Fruit fly (Drosophila melanogaster): ENCODE results near the gene nAChRbeta1.

nAChRbeta1 gene

DNA sequence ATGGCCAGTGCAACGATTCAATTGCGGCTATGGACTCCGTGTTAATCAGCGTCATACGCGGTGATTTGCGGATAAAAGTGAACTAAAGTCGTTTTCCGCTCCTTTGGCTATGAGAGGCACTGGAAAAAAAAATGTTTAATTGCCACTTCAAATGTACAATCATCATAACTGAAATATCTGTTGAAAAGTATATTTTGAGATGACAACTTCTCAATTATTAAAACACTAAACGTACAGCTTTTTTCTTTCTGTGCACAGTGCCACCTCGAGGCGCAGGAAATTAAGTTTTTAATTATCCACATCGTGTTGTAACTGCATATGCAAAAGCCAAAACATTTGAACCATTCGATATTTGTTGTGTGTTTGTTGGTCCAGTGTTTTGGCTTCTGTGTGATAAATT, 36.3 kb upstream of the nAChRbeta1 start (continued):
- TF ChIP-seq CG11762 (GFP tag; optimal IDR thresholded peaks at IDR 0.05; ENCODE audit: insufficient read depth) (peak; percentile 1), CG34406 (GFP tag; optimal IDR thresholded peaks at IDR 0.05) (no peak), Gug (GFP tag; IDR thresholded peaks at IDR 0.05) (peak; percentile 65; the same call in 1 of the 2 replicates), Sox102F (GFP tag; optimal IDR thresholded peaks at IDR 0.05) (no peak), cyc (GFP tag; optimal IDR thresholded peaks at IDR 0.05) (no peak), Eip75B (GFP tag; optimal IDR thresholded peaks at IDR 0.05) (no peak), pdm3 (GFP tag; optimal IDR thresholded peaks at IDR 0.05) (peak; percentile 48), Ets21C (GFP tag; optimal IDR thresholded peaks at IDR 0.05) (no peak), Blimp-1 (GFP tag; optimal IDR thresholded peaks at IDR 0.05) (no peak), ss (GFP tag; optimal IDR thresholded peaks at IDR 0.05) (no peak), CG31627 (GFP tag; optimal IDR thresholded peaks at IDR 0.05) (no peak), Eip78C (GFP tag) (peak; percentile 68), Sox14 (GFP tag; optimal IDR thresholded peaks at IDR 0.05) (no peak), Met (GFP tag; optimal IDR thresholded peaks at IDR 0.05) (no peak), CG9139 (GFP tag; optimal IDR thresholded peaks at IDR 0.05) (no peak), CG32006 (GFP tag; optimal IDR thresholded peaks at IDR 0.05) (peak; percentile 60), CG3032 (tag; optimal IDR thresholded peaks at IDR 0.05) (no peak), achi (GFP tag; optimal IDR thresholded peaks at IDR 0.05) (peak; percentile 23), CG8119 (GFP tag; IDR thresholded peaks at IDR 0.05) (peak; percentile 68), topi (GFP tag; optimal IDR thresholded peaks at IDR 0.05) (no peak), fd59A (GFP tag; optimal IDR thresholded peaks at IDR 0.05) (no peak), net (GFP tag; optimal IDR thresholded peaks at IDR 0.05) (peak; percentile 18), CG7368 (GFP tag; optimal IDR thresholded peaks at IDR 0.05) (no peak), CG6854 (GFP tag; optimal IDR thresholded peaks at IDR 0.05) (no peak), Sox15 (GFP tag; optimal IDR thresholded peaks at IDR 0.05) (no peak), CG3919 (GFP tag; optimal IDR thresholded peaks at IDR 0.05) (peak; percentile 34), lz (GFP tag; optimal IDR thresholded peaks at IDR 0.05) (no peak), CG10669 (GFP tag; optimal IDR thresholded peaks at IDR 0.05) (no peak), Hr38 (GFP tag; optimal IDR thresholded peaks at IDR 0.05) (no peak)

DNA sequence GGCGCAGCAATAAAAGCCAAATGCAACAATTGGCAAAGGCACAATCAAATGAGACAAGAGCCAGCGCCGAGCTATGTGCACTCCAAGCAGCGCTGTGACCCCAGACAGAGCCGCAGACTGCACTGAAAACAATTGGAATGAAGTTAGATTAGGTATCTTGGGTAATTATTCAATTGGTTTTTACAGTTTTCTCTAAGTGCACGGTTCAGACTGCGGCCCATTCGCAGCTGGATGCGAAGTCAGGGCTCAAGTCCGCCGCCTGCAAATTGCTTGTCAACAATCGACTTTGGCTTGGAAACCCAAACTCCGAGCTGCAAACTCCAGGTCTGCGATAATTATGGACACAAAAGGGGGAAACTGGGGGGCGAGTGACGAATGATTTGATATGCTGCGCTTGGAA, 35.5 kb upstream of the nAChRbeta1 start:
- TF ChIP-seq Sox14 (GFP tag; optimal IDR thresholded peaks at IDR 0.05) (peak; percentile 8), fkh (GFP tag; optimal IDR thresholded peaks at IDR 0.05) (no peak), CG3919 (GFP tag; optimal IDR thresholded peaks at IDR 0.05) (peak; percentile 37), CG6276 (GFP tag; optimal IDR thresholded peaks at IDR 0.05) (peak; percentile 20), OdsH (GFP tag; optimal IDR thresholded peaks at IDR 0.05) (peak; percentile 19), CG6163 (GFP tag; IDR thresholded peaks at IDR 0.05) (peak; percentile 45; the same call in 1 of the 3 replicates), acj6 (GFP tag; optimal IDR thresholded peaks at IDR 0.05) (no peak), CG32006 (GFP tag; optimal IDR thresholded peaks at IDR 0.05) (peak; percentile 29), eg (GFP tag; IDR thresholded peaks at IDR 0.05) (peak; percentile 39; the same call in 2 of the 3 replicates), achi (GFP tag; optimal IDR thresholded peaks at IDR 0.05) (peak; percentile 10), CG8632 (GFP tag; optimal IDR thresholded peaks at IDR 0.05) (no peak), salr (GFP tag; optimal IDR thresholded peaks at IDR 0.05) (peak in 1 of 2 experiments; percentile 21), Hr4 (GFP tag; optimal IDR thresholded peaks at IDR 0.05) (peak; percentile 16)

DNA sequence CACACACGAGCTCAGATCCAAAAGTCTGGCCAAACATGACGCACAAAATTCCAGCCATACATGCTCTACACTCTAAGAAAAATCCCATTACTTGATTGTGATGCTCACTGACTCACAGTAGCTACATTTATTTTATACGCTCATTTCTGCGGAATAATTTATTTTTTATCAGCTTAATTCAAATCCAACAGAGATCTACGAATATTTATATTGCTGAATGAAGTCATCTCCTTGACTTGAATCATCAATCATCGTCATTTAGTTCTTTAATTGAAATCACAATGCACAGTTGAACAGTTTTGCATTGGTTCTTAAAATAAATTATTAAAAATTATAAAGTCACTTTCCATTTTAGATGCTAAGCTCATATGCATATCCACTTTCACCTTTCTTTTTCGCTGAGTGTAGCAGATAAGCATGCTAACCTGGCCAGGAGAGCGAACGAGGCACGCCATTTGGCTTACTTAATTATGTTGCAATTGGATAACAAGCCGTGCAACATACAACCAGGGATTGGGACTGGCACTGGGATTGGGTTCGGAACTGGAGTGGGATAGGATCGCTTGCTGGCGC, 33.6 kb upstream of the nAChRbeta1 start:
- TF ChIP-seq vri (GFP tag; optimal IDR thresholded peaks at IDR 0.05) = no peak
- peak; percentile 61 for TF ChIP-seq pdm3 (GFP tag; optimal IDR thresholded peaks at IDR 0.05)
- peak; percentile 53 for TF ChIP-seq CG3919 (GFP tag; optimal IDR thresholded peaks at IDR 0.05)
- peak; percentile 44 for TF ChIP-seq CG31627 (GFP tag; optimal IDR thresholded peaks at IDR 0.05)
- TF ChIP-seq fkh (GFP tag; optimal IDR thresholded peaks at IDR 0.05) = no peak
- peak; percentile 29 for TF ChIP-seq Ets96B (tag; optimal IDR thresholded peaks at IDR 0.05)
- peak; percentile 66 for TF ChIP-seq CG4318 (GFP tag; optimal IDR thresholded peaks at IDR 0.05)
- peak; percentile 91 for TF ChIP-seq Eip78C (GFP tag)
- TF ChIP-seq Gug (GFP tag; IDR thresholded peaks at IDR 0.05) = no peak
- no peak for TF ChIP-seq CG7368 (GFP tag; optimal IDR thresholded peaks at IDR 0.05)
- no peak for TF ChIP-seq CG6163 (GFP tag; IDR thresholded peaks at IDR 0.05)
- peak; percentile 91 for TF ChIP-seq svp (GFP tag)
- TF ChIP-seq topi (GFP tag; optimal IDR thresholded peaks at IDR 0.05) = peak; percentile 56
- TF ChIP-seq CG11294 (GFP tag; IDR thresholded peaks at IDR 0.05) = no peak
- TF ChIP-seq lz (GFP tag; optimal IDR thresholded peaks at IDR 0.05) = peak; percentile 47
- TF ChIP-seq Hr4 (GFP tag; optimal IDR thresholded peaks at IDR 0.05) = peak; percentile 59
- peak; percentile 8 for TF ChIP-seq CG10669 (GFP tag; optimal IDR thresholded peaks at IDR 0.05)
- TF ChIP-seq CG6808 (GFP tag; optimal IDR thresholded peaks at IDR 0.05) = peak; percentile 39
- TF ChIP-seq CG15336 (GFP tag; IDR thresholded peaks at IDR 0.05) = no peak
- peak; percentile 73 for TF ChIP-seq esn (GFP tag; optimal IDR thresholded peaks at IDR 0.05)
- no peak for TF ChIP-seq CG9139 (GFP tag; optimal IDR thresholded peaks at IDR 0.05)
- peak; percentile 47 for TF ChIP-seq cyc (GFP tag; optimal IDR thresholded peaks at IDR 0.05)
- peak; percentile 24 for TF ChIP-seq CG3032 (tag; optimal IDR thresholded peaks at IDR 0.05)
- TF ChIP-seq salr (GFP tag; optimal IDR thresholded peaks at IDR 0.05) = peak in 1 of 2 experiments; percentile 67

All from whole organism, prepupa.